Worm (Caenorhabditis elegans) whole organism, L3 larva: Measurements from ENCODE around the gene cyp-33C7.

Experiments used
- ZK546.5 ChIP-seq: sonication (generic microtip); optimal IDR thresholded peaks from 2 replicates; lab custom pipeline; 2017; ENCODE audit warnings: missing biosample characterization, missing genetic modification characterization
- ceh-16 ChIP-seq: sonication (generic microtip); optimal IDR thresholded peaks from 2 replicates; lab custom pipeline; 2017; ENCODE audit warnings: missing biosample characterization, missing genetic modification characterization
- ceh-28 ChIP-seq: fragments of 150-350 bp; optimal IDR thresholded peaks from 2 replicates; lab custom pipeline; 2014; ENCODE audit warnings: missing biosample characterization, missing genetic modification reagents, missing genetic modification characterization
- ceh-82 ChIP-seq: fragments of 150-350 bp; optimal IDR thresholded peaks from 2 replicates; lab custom pipeline; 2014; ENCODE audit warnings: missing biosample characterization, missing genetic modification characterization
- egl-27 ChIP-seq: sonication (generic microtip); optimal IDR thresholded peaks from 4 replicates; lab custom pipeline; 2017; ENCODE audit warnings: missing biosample characterization, missing genetic modification reagents, missing genetic modification characterization
- egl-5 ChIP-seq: fragments of 150-350 bp; optimal IDR thresholded peaks from 2 replicates; lab custom pipeline; 2017; ENCODE audit warnings: missing biosample characterization, missing genetic modification reagents, missing genetic modification characterization, inconsistent platforms
- elt-1 ChIP-seq: fragments of 150-350 bp; optimal IDR thresholded peaks from 2 replicates; lab custom pipeline; 2014; ENCODE audit warnings: missing biosample characterization, missing genetic modification characterization
- elt-2 ChIP-seq: sonication (generic microtip); optimal IDR thresholded peaks from 2 replicates; lab custom pipeline; 2016; ENCODE audit warnings: missing genetic modification reagents, mild to moderate bottlenecking, missing genetic modification characterization, missing compliant biosample characterization
- elt-3 ChIP-seq, 3 experiments: fragments of 150-350 bp in 1 of 3; sonication (generic microtip) in 2 of 3; optimal IDR thresholded peaks; 2 replicates in 2 of 3; 4 replicates in 1 of 3; lab custom pipeline; 2014 to 2017; ENCODE audit warnings: missing biosample characterization in 3 of 3, missing genetic modification characterization in 3 of 3
- eor-1 ChIP-seq, 2 experiments: fragments of 150-350 bp; optimal IDR thresholded peaks; 2 replicates each; lab custom pipeline; 2014 to 2018; ENCODE audit warnings: missing biosample characterization in 2 of 2, missing genetic modification characterization in 2 of 2
- fkh-10 ChIP-seq: sonication (generic microtip); optimal IDR thresholded peaks from 2 replicates; lab custom pipeline; 2017; ENCODE audit warnings: missing biosample characterization, missing genetic modification reagents, missing genetic modification characterization
- fkh-2 ChIP-seq: fragments of 150-350 bp; optimal IDR thresholded peaks from 2 replicates; lab custom pipeline; 2014; ENCODE audit warnings: missing biosample characterization, missing genetic modification reagents, missing genetic modification characterization
- jun-1 ChIP-seq: fragments of 150-350 bp; optimal IDR thresholded peaks from 2 replicates; lab custom pipeline; 2014; ENCODE audit warnings: missing biosample characterization, missing genetic modification reagents, missing genetic modification characterization
- lin-15B ChIP-seq: fragments of 150-350 bp; optimal IDR thresholded peaks from 2 replicates; lab custom pipeline; 2014; ENCODE audit warnings: missing biosample characterization, missing genetic modification characterization
- lin-39 ChIP-seq: fragments of 150-350 bp; optimal IDR thresholded peaks from 2 replicates; lab custom pipeline; 2018; ENCODE audit warnings: missing biosample characterization, missing genetic modification reagents, missing genetic modification characterization
- lsy-12 ChIP-seq: sonication (generic microtip); optimal IDR thresholded peaks from 2 replicates; lab custom pipeline; 2016; ENCODE audit warnings: mild to moderate bottlenecking, missing genetic modification characterization, missing compliant biosample characterization
- mdl-1 ChIP-seq: fragments of 150-350 bp; optimal IDR thresholded peaks from 2 replicates; lab custom pipeline; 2014; ENCODE audit warnings: missing biosample characterization, missing genetic modification characterization
- mml-1 ChIP-seq: fragments of 150-350 bp; sonication (generic microtip); optimal IDR thresholded peaks from 3 replicates; lab custom pipeline; 2014; ENCODE audit warnings: missing biosample characterization, missing genetic modification characterization
- nfya-1 ChIP-seq: sonication (generic microtip); optimal IDR thresholded peaks from 2 replicates; lab custom pipeline; 2017; ENCODE audit warnings: missing genetic modification characterization, mild to moderate bottlenecking, missing compliant biosample characterization, antibody characterized with exemption, moderate library complexity; ENCODE audit not compliant: insufficient read depth
- nhr-11 ChIP-seq: fragments of 150-350 bp; optimal IDR thresholded peaks from 2 replicates; lab custom pipeline; 2014; ENCODE audit warnings: missing biosample characterization, missing genetic modification characterization
- nhr-12 ChIP-seq: fragments of 150-350 bp; optimal IDR thresholded peaks from 2 replicates; lab custom pipeline; 2014; ENCODE audit warnings: missing biosample characterization, missing genetic modification characterization
- nhr-23 ChIP-seq: fragments of 150-350 bp; optimal IDR thresholded peaks from 2 replicates; lab custom pipeline; 2014; ENCODE audit warnings: missing biosample characterization, missing genetic modification reagents, missing genetic modification characterization
- nhr-25 ChIP-seq: sonication (generic microtip); optimal IDR thresholded peaks from 2 replicates; lab custom pipeline; 2017; ENCODE audit warnings: missing biosample characterization, missing genetic modification characterization
- nhr-28 ChIP-seq: fragments of 150-350 bp; optimal IDR thresholded peaks from 2 replicates; lab custom pipeline; 2014; ENCODE audit warnings: missing biosample characterization, missing genetic modification characterization
- nhr-43 ChIP-seq: sonication (generic microtip); optimal IDR thresholded peaks from 2 replicates; lab custom pipeline; 2016; ENCODE audit warnings: mild to moderate bottlenecking, missing genetic modification characterization, missing compliant biosample characterization; ENCODE audit not compliant: poor library complexity, severe bottlenecking
- nhr-67 ChIP-seq: fragments of 150-350 bp; optimal IDR thresholded peaks from 2 replicates; lab custom pipeline; 2014; ENCODE audit warnings: missing biosample characterization, missing genetic modification characterization
- nhr-76 ChIP-seq: fragments of 150-350 bp; sonication (generic microtip); optimal IDR thresholded peaks from 5 replicates; lab custom pipeline; 2014; ENCODE audit warnings: missing biosample characterization, missing genetic modification characterization
- nhr-77 ChIP-seq: fragments of 150-350 bp; optimal IDR thresholded peaks from 2 replicates; lab custom pipeline; 2014; ENCODE audit warnings: missing biosample characterization, missing genetic modification characterization
- pha-4 ChIP-seq: fragments of 150-350 bp; optimal IDR thresholded peaks from 2 replicates; lab custom pipeline; 2014; ENCODE audit warnings: missing biosample characterization, missing genetic modification reagents, missing genetic modification characterization
- pqm-1 ChIP-seq: fragments of 150-350 bp; optimal IDR thresholded peaks from 2 replicates; lab custom pipeline; 2017; ENCODE audit warnings: missing biosample characterization, missing genetic modification characterization, inconsistent platforms
- sea-2 ChIP-seq: fragments of 150-350 bp; sonication (generic microtip); optimal IDR thresholded peaks from 4 replicates; lab custom pipeline; 2014; ENCODE audit warnings: missing biosample characterization, missing genetic modification reagents, missing genetic modification characterization
- skn-1 ChIP-seq: fragments of 150-350 bp; optimal IDR thresholded peaks from 2 replicates; lab custom pipeline; 2014; ENCODE audit warnings: missing biosample characterization, missing genetic modification characterization
- snpc-4 ChIP-seq: fragments of 150-350 bp; optimal IDR thresholded peaks from 2 replicates; lab custom pipeline; 2014; ENCODE audit warnings: missing biosample characterization, missing genetic modification characterization
- unc-39 ChIP-seq: sonication (generic microtip); optimal IDR thresholded peaks from 4 replicates; lab custom pipeline; 2017; ENCODE audit warnings: missing biosample characterization, missing genetic modification characterization
- unc-62 ChIP-seq: fragments of 150-350 bp; sonication (generic microtip); optimal IDR thresholded peaks from 4 replicates; lab custom pipeline; 2014; ENCODE audit warnings: missing biosample characterization, missing genetic modification reagents, missing genetic modification characterization
- zag-1 ChIP-seq: fragments of 150-350 bp; optimal IDR thresholded peaks from 2 replicates; lab custom pipeline; 2014; ENCODE audit warnings: missing biosample characterization, missing genetic modification characterization
- ztf-11 ChIP-seq: fragments of 150-350 bp; optimal IDR thresholded peaks from 2 replicates; lab custom pipeline; 2014; ENCODE audit warnings: missing biosample characterization, missing genetic modification characterization

cyp-33C7 gene

DNA sequence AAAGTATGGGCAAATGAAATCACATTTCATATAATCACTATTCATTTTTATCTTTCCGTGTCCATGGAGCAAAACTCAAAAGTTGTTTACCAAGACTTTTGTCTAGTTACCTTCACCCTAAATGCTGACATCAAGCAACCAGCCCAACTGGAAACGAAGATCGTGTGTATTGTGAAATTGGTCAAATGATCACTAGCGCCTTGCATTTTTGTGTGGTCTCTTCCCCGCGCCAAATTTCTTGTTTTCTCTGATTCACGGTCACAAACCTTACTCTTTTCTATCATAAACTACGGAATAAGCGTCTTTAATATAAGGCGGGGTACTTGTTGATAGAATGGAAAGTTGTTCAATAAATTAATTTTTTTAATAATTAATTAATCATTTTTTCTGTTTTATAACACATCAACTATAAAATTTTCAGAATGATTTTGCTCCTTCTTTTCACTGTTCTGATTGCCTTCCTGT lies at the start of gene cyp-33C7:
Gene cyp-33C7, plus strand, starts transcription at position 415 of the 465 bp plus-strand sequence.
- TF ChIP-seq jun-1 (tag; lab: Kevin White, UChicago) (peak; percentile 71), elt-2 (peak; percentile 78), zag-1 (tag; lab: Kevin White, UChicago) (no peak), ceh-82 (no peak), pqm-1 (tag; lab: Kevin White, UChicago) (peak; percentile 68), nhr-11 (tag; lab: Kevin White, UChicago) (no peak), ceh-16 (no peak), nhr-23 (tag; lab: Kevin White, UChicago) (peak; percentile 19), skn-1 (no peak), elt-3 (tag; optimal IDR thresholded peaks at IDR 0.05; lab: Kevin White, UChicago) (no peak), mdl-1 (no peak), nfya-1 (peak; percentile 20), lin-39 (no peak), pha-4 (peak; percentile 72), ceh-28 (peak; percentile 15)

DNA sequence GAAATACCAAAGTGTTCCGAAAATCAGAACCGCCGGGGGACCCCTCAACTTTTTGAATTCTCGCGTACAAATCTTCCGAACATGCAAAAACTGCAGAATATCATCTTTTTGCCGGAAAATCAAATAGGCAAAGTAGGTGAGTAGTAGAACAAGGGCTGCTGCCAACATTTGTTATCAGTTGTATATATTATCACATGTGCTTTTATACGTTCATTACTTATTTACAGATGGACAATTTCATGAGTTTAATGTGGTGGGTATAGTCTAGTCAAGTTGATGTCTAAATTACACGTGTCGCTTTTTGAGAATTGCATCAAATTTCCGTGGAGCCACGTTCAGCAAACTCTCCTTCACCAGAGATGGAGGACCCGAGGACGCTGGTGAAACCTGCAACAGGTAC lies 49.1 kb upstream of the cyp-33C7 start, which contains the start of gene cyp-32B1:
Gene cyp-32B1, minus strand, starts transcription at position 176 of the 400 bp plus-strand sequence.
- TF ChIP-seq elt-2 (peak; percentile 65), nhr-43 (tag; lab: Kevin White, UChicago) (no peak), pha-4 (peak; percentile 61), pqm-1 (tag; lab: Kevin White, UChicago) (peak; percentile 70)
- TF ChIP-seq, all 47 proteins: peak for 3

DNA sequence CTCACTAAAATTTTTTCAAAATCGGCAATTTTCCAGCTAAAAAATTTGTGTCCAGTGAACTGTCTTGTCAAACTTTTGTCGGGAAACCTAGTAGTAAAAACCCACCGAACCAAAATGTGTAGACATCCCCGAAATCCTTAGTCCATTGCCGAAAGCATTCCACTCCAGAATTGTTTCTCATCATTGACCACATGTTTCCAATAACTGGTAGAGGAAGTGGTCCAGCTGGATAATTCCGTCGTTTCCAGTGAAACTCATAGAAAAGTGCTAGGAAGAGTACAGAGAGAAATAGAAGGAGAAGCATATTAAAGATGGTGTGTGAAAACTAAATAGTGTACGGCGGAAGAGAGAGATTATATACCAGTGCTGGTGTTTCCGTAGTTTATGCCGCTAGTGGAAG lies 46.3 kb upstream of the cyp-33C7 start, which contains the start of gene cyp-33C12:
Gene cyp-33C12, minus strand, starts transcription at position 321 of the 400 bp plus-strand sequence.
- no peak for TF ChIP-seq mml-1 (tag; lab: Kevin White, UChicago)
- no peak for TF ChIP-seq egl-5 (tag; lab: Kevin White, UChicago)
- TF ChIP-seq nhr-12 (tag; lab: Kevin White, UChicago) = no peak
- TF ChIP-seq lin-39 = no peak
- no peak for TF ChIP-seq nhr-25 (tag; lab: Kevin White, UChicago)
- TF ChIP-seq ZK546.5 (tag; lab: Kevin White, UChicago) = no peak
- no peak for TF ChIP-seq mdl-1
- TF ChIP-seq jun-1 (tag; lab: Kevin White, UChicago) = no peak

ce11 chrV:2206181-2206580 lies 44.2 kb upstream of the cyp-33C7 start, which contains the start of gene srt-40:
srt-40 (minus strand) TSS chrV:2206281.
- no peak for TF ChIP-seq nhr-77 (tag; lab: Kevin White, UChicago)
- TF ChIP-seq ztf-11 = no peak
- TF ChIP-seq mml-1 (tag; lab: Kevin White, UChicago) = no peak
- no peak for TF ChIP-seq snpc-4 (tag; lab: Kevin White, UChicago)
- no peak for TF ChIP-seq lin-39
- no peak for TF ChIP-seq elt-1 (tag; lab: Kevin White, UChicago)
- TF ChIP-seq unc-39 (tag; lab: Kevin White, UChicago) = no peak
- no peak for TF ChIP-seq nhr-28 (tag; lab: Kevin White, UChicago)
- TF ChIP-seq nhr-76 (tag; lab: Kevin White, UChicago) = no peak
- TF ChIP-seq pha-4 = no peak
- no peak for TF ChIP-seq ceh-28

DNA sequence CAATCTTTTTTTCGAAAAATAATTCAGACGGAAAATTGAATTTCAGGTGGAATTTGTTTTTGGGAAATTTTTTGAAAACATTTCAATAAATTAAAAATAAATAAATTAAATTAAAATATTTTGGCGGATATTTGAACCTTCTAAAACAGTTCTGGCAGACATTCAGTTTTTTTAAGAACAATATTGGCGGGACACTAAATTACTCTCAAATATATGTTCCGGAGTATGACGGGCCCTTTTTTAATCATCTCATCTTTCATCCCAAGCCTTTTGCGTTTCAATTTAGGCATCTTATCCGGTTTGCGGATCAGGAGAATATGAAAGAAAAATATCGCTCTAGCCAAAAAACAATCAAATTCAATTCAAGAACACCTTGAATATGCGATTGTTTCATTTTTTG lies 43.5 kb upstream of the cyp-33C7 start, which contains the start of gene svh-11:
Gene svh-11, plus strand, starts transcription at position 301 of the 400 bp plus-strand sequence.
- TF ChIP-seq sea-2 (no peak), elt-3 (tag; optimal IDR thresholded peaks at IDR 0.05; lab: Kevin White, UChicago) (no peak), lin-39 (no peak), snpc-4 (tag; lab: Kevin White, UChicago) (no peak), ceh-28 (no peak), jun-1 (tag; lab: Kevin White, UChicago) (no peak), egl-27 (no peak), skn-1 (no peak), ZK546.5 (tag; lab: Kevin White, UChicago) (no peak), nhr-12 (tag; lab: Kevin White, UChicago) (no peak), eor-1 (tag; optimal IDR thresholded peaks at IDR 0.05; lab: Kevin White, UChicago) (no peak), fkh-10 (GFP tag; lab: Kevin White, UChicago) (no peak), nfya-1 (no peak), unc-62 (no peak), nhr-11 (tag; lab: Kevin White, UChicago) (no peak), lsy-12 (tag; lab: Kevin White, UChicago) (no peak), egl-5 (tag; lab: Kevin White, UChicago) (no peak), lin-15B (tag; lab: Kevin White, UChicago) (no peak), nhr-67 (tag; lab: Kevin White, UChicago) (no peak), fkh-2 (no peak)
